Fruit fly (Drosophila melanogaster) whole organism, wandering third instar larva: ENCODE data around the gene CycA.

Source experiments
- Abd-B ChIP-seq: fragments of >200 bp; optimal IDR thresholded peaks from 2 replicates; lab custom pipeline; 2017; ENCODE audit warnings: missing biosample characterization, missing genetic modification characterization
- CG32264 ChIP-seq: fragments of 200-800 bp; sonication (Bioruptor generic); optimal IDR thresholded peaks from 2 replicates; lab custom pipeline; 2016; ENCODE audit warnings: missing biosample characterization, missing genetic modification characterization
- CG9705 ChIP-seq: fragments of 200-800 bp; sonication (Bioruptor generic); optimal IDR thresholded peaks from 2 replicates; lab custom pipeline; 2018; ENCODE audit warnings: missing biosample characterization, mild to moderate bottlenecking, missing genetic modification characterization
- Dfd ChIP-seq: fragments of >200 bp; optimal IDR thresholded peaks from 2 replicates; lab custom pipeline; 2017; ENCODE audit warnings: missing biosample characterization, missing genetic modification characterization
- Dif ChIP-seq: fragments of 200-275, 200-300 bp; sonication (Bioruptor generic); optimal IDR thresholded peaks from 2 replicates; lab custom pipeline; 2018; ENCODE audit warnings: missing biosample characterization, missing genetic modification characterization; ENCODE audit not compliant: partially characterized antibody
- GATAd ChIP-seq: sonication (Bioruptor generic); optimal IDR thresholded peaks from 2 replicates; lab custom pipeline; 2016; ENCODE audit warnings: missing biosample characterization, missing genetic modification characterization
- Hr78 ChIP-seq: fragments of >200 bp; optimal IDR thresholded peaks from 2 replicates; lab custom pipeline; 2017; ENCODE audit warnings: missing biosample characterization, missing genetic modification characterization
- Hr83 ChIP-seq: fragments of 200-300 bp; sonication (Bioruptor generic); optimal IDR thresholded peaks from 2 replicates; lab custom pipeline; 2016; ENCODE audit warnings: missing biosample characterization, mild to moderate bottlenecking, missing genetic modification characterization, moderate library complexity; ENCODE audit not compliant: poor library complexity, severe bottlenecking
- Jra ChIP-seq: sonication (Bioruptor generic); optimal IDR thresholded peaks from 2 replicates; lab custom pipeline; 2016; ENCODE audit warnings: missing biosample characterization, missing genetic modification characterization
- N ChIP-seq: fragments of >200 bp; optimal IDR thresholded peaks from 2 replicates; lab custom pipeline; 2018; ENCODE audit warnings: missing biosample characterization, missing external identifiers, missing genetic modification characterization
- OdsH ChIP-seq: fragments of 200-800 bp; sonication (Bioruptor generic); optimal IDR thresholded peaks from 2 replicates; lab custom pipeline; 2016; ENCODE audit warnings: missing biosample characterization, mild to moderate bottlenecking, missing genetic modification characterization
- Rel ChIP-seq, 2 experiments: fragments of 200-800 bp; sonication (Bioruptor generic) in 1 of 2; optimal IDR thresholded peaks; 2 replicates in 1 of 2; 3 replicates in 1 of 2; lab custom pipeline; 2016 to 2019; ENCODE audit warnings: mild to moderate bottlenecking in 2 of 2, missing biosample characterization in 2 of 2, missing genetic modification characterization in 2 of 2, moderate library complexity in 1 of 2
- Sp1 ChIP-seq: fragments of 200-800 bp; sonication (Bioruptor generic); optimal IDR thresholded peaks from 3 replicates; lab custom pipeline; 2019; ENCODE audit warnings: missing biosample characterization, mild to moderate bottlenecking, missing genetic modification characterization, moderate library complexity
- Vsx2 ChIP-seq: fragments of 200-300, 225-300 bp; sonication (Bioruptor generic); optimal IDR thresholded peaks from 2 replicates; lab custom pipeline; 2018; ENCODE audit warnings: missing biosample characterization, missing genetic modification characterization; ENCODE audit not compliant: partially characterized antibody
- br ChIP-seq: fragments of 200-800 bp; sonication (Bioruptor generic); optimal IDR thresholded peaks from 2 replicates; lab custom pipeline; 2016; ENCODE audit warnings: missing biosample characterization, missing genetic modification characterization
- dl ChIP-seq, 2 experiments: fragments of 175-275, 200-275 bp in 1 of 2; fragments of 200-275 bp in 1 of 2; sonication (Bioruptor generic); optimal IDR thresholded peaks; lab custom pipeline; 2018; ENCODE audit warnings: mild to moderate bottlenecking in 2 of 2, missing biosample characterization in 2 of 2, missing genetic modification characterization in 2 of 2, moderate library complexity in 2 of 2; ENCODE audit not compliant: partially characterized antibody in 2 of 2, insufficient read depth in 1 of 2
- dmrt93B ChIP-seq: fragments of 200-800 bp; sonication (Bioruptor generic); optimal IDR thresholded peaks from 2 replicates; lab custom pipeline; 2018; ENCODE audit warnings: missing biosample characterization, mild to moderate bottlenecking, missing genetic modification characterization
- dsf ChIP-seq: sonication (Bioruptor generic); optimal IDR thresholded peaks from 2 replicates; lab custom pipeline; 2016; ENCODE audit warnings: missing biosample characterization, missing genetic modification characterization, borderline replicate concordance
- ey ChIP-seq: fragments of 200-800 bp; sonication (Bioruptor generic); optimal IDR thresholded peaks from 2 replicates; lab custom pipeline; 2016; ENCODE audit warnings: missing biosample characterization, missing genetic modification characterization
- foxo ChIP-seq, 2 experiments: fragments of 200-800 bp; sonication (Bioruptor generic); optimal IDR thresholded peaks; 2 replicates in 1 of 2; 3 replicates in 1 of 2; lab custom pipeline; 2016 to 2017; ENCODE audit warnings: missing biosample characterization in 2 of 2, missing genetic modification characterization in 2 of 2
- fru ChIP-seq: fragments of 200-800 bp; sonication (Bioruptor generic); optimal IDR thresholded peaks from 3 replicates; lab custom pipeline; 2016; ENCODE audit warnings: missing biosample characterization, mild to moderate bottlenecking, missing genetic modification characterization
- h ChIP-seq: fragments of 200-800 bp; sonication (Bioruptor generic); optimal IDR thresholded peaks from 3 replicates; lab custom pipeline; 2016; ENCODE audit warnings: missing biosample characterization, mild to moderate bottlenecking, missing genetic modification characterization
- lola ChIP-seq: fragments of >200 bp; optimal IDR thresholded peaks from 2 replicates; lab custom pipeline; 2017; ENCODE audit warnings: missing biosample characterization, missing genetic modification characterization
- psq ChIP-seq: fragments of 200-800 bp; sonication (Bioruptor generic); optimal IDR thresholded peaks from 3 replicates; lab custom pipeline; 2017; ENCODE audit warnings: missing biosample characterization, mild to moderate bottlenecking, missing genetic modification characterization, moderate library complexity
- rgr ChIP-seq: fragments of 200-800 bp; sonication (Bioruptor generic); optimal IDR thresholded peaks from 3 replicates; lab custom pipeline; 2016; ENCODE audit warnings: missing biosample characterization, mild to moderate bottlenecking, missing genetic modification characterization
- sage ChIP-seq: fragments of 200-800 bp; sonication (Bioruptor generic); optimal IDR thresholded peaks from 2 replicates; lab custom pipeline; 2016; ENCODE audit warnings: missing biosample characterization, mild to moderate bottlenecking, missing genetic modification characterization
- sv ChIP-seq: fragments of 200-800 bp; sonication (Bioruptor generic); optimal IDR thresholded peaks from 3 replicates; lab custom pipeline; 2016; ENCODE audit warnings: missing biosample characterization, missing genetic modification characterization
- tai ChIP-seq: sonication (Bioruptor generic); optimal IDR thresholded peaks from 2 replicates; lab custom pipeline; 2016; ENCODE audit warnings: missing biosample characterization, missing genetic modification characterization

The CycA gene

dm6 chr3L:11788936-11789352, 44.4 kb downstream of the CycA start:
- TF ChIP-seq Dif (GFP tag; lab: Kevin White, UChicago) (no peak), Rel (GFP tag; optimal IDR thresholded peaks at IDR 0.05; lab: Kevin White, UChicago) (peak; percentile 10), Rel (tag; optimal IDR thresholded peaks at IDR 0.05; lab: Kevin White, UChicago) (peak; percentile 35), foxo (GFP tag; optimal IDR thresholded peaks at IDR 0.05; lab: Kevin White, UChicago) (peak in 1 of 2 experiments; percentile 12), sage (GFP tag; lab: Kevin White, UChicago) (peak; percentile 42), psq (GFP tag; lab: Kevin White, UChicago) (peak; percentile 87)

- TF ChIP-seq Hr78 (GFP tag; lab: Kevin White, UChicago) (no peak), Hr83 (GFP tag; lab: Kevin White, UChicago) (peak; percentile 62), Rel (GFP tag; optimal IDR thresholded peaks at IDR 0.05; lab: Kevin White, UChicago) (peak; percentile 10), Rel (tag; optimal IDR thresholded peaks at IDR 0.05; lab: Kevin White, UChicago) (peak; percentile 85), br (GFP tag; lab: Kevin White, UChicago) (peak; percentile 44), psq (GFP tag; lab: Kevin White, UChicago) (peak; percentile 48), lola (GFP tag; lab: Kevin White, UChicago) (no peak), foxo (GFP tag; optimal IDR thresholded peaks at IDR 0.05; lab: Kevin White, UChicago) (peak in 1 of 2 experiments; percentile 8), Jra (GFP tag; lab: Kevin White, UChicago) (no peak), CG32264 (GFP tag; lab: Kevin White, UChicago) (no peak), Abd-B (GFP tag; lab: Kevin White, UChicago) (no peak), h (GFP tag; lab: Kevin White, UChicago) (peak; percentile 40), dl (GFP tag; optimal IDR thresholded peaks at IDR 0.05; lab: Kevin White, UChicago; ENCODE audit: insufficient read depth in 1 of 2, partially characterized antibody in 2 of 2) (no peak), Dif (GFP tag; lab: Kevin White, UChicago) (no peak), OdsH (GFP tag; lab: Kevin White, UChicago) (peak; percentile 25), dmrt93B (no peak), rgr (GFP tag; lab: Kevin White, UChicago) (peak; percentile 54), CG9705 (GFP tag; lab: Kevin White, UChicago) (no peak)
These were observed 45.2 kb downstream of the CycA start for dm6 chr3L:11788195-11788594.

- TF ChIP-seq fru (GFP tag; lab: Kevin White, UChicago), result peak; percentile 41
- peak; percentile 48 for TF ChIP-seq ey (GFP tag; lab: Kevin White, UChicago)
- TF ChIP-seq CG9705 (GFP tag; lab: Kevin White, UChicago), result no peak
- TF ChIP-seq OdsH (GFP tag; lab: Kevin White, UChicago), result peak; percentile 27
- TF ChIP-seq rgr (GFP tag; lab: Kevin White, UChicago), result peak; percentile 56
These were observed 48.1 kb downstream of the CycA start for dm6 chr3L:11785291-11785690.

dm6 chr3L:11777348-11777958, 55.9 kb downstream of the CycA start:
- no peak for TF ChIP-seq Vsx2 (GFP tag; lab: Kevin White, UChicago)
- TF ChIP-seq fru (GFP tag; lab: Kevin White, UChicago), result peak; percentile 34
- TF ChIP-seq dmrt93B, result no peak
- no peak for TF ChIP-seq tai (GFP tag; lab: Kevin White, UChicago)
- no peak for TF ChIP-seq Dfd
- peak; percentile 57 for TF ChIP-seq h (GFP tag; lab: Kevin White, UChicago)
- peak; percentile 50 for TF ChIP-seq Hr83 (GFP tag; lab: Kevin White, UChicago)
- TF ChIP-seq Hr78 (GFP tag; lab: Kevin White, UChicago), result no peak
- TF ChIP-seq Sp1, result no peak
- TF ChIP-seq Jra (GFP tag; lab: Kevin White, UChicago), result peak; percentile 34
- TF ChIP-seq sv (GFP tag; lab: Kevin White, UChicago), result no peak
- peak; percentile 15 for TF ChIP-seq OdsH (GFP tag; lab: Kevin White, UChicago)
- no peak for TF ChIP-seq Rel (GFP tag; optimal IDR thresholded peaks at IDR 0.05; lab: Kevin White, UChicago)
- no peak for TF ChIP-seq Rel (tag; optimal IDR thresholded peaks at IDR 0.05; lab: Kevin White, UChicago)
- no peak for TF ChIP-seq N (GFP tag; lab: Kevin White, UChicago)
- peak; percentile 22 for TF ChIP-seq rgr (GFP tag; lab: Kevin White, UChicago)
- TF ChIP-seq dsf, result no peak
- TF ChIP-seq foxo (GFP tag; optimal IDR thresholded peaks at IDR 0.05; lab: Kevin White, UChicago), result peak in 1 of 2 experiments; percentile 27
- no peak for TF ChIP-seq GATAd (GFP tag; lab: Kevin White, UChicago)
